Worm (Caenorhabditis elegans) whole organism, L3 larva: ENCODE results near the gene acy-4.

Source experiments
- ZK546.5 ChIP-seq: sonication (generic microtip); optimal IDR thresholded peaks from 2 replicates; lab custom pipeline; 2017; ENCODE audit warnings: missing biosample characterization, missing genetic modification characterization
- aly-2 ChIP-seq: fragments of 150-350 bp; optimal IDR thresholded peaks from 2 replicates; lab custom pipeline; 2014; ENCODE audit warnings: missing biosample characterization, missing genetic modification characterization
- ama-1 ChIP-seq: fragments of 150-350 bp; optimal IDR thresholded peaks from 2 replicates; lab custom pipeline; 2018
- ceh-9 ChIP-seq: sonication (generic microtip); optimal IDR thresholded peaks from 2 replicates; lab custom pipeline; 2018; ENCODE audit warnings: missing biosample characterization, missing genetic modification characterization
- egl-27 ChIP-seq: sonication (generic microtip); optimal IDR thresholded peaks from 4 replicates; lab custom pipeline; 2017; ENCODE audit warnings: missing biosample characterization, missing genetic modification reagents, missing genetic modification characterization
- egl-5 ChIP-seq: fragments of 150-350 bp; optimal IDR thresholded peaks from 2 replicates; lab custom pipeline; 2017; ENCODE audit warnings: missing biosample characterization, missing genetic modification reagents, missing genetic modification characterization, inconsistent platforms
- elt-2 ChIP-seq: sonication (generic microtip); optimal IDR thresholded peaks from 2 replicates; lab custom pipeline; 2016; ENCODE audit warnings: missing genetic modification reagents, mild to moderate bottlenecking, missing genetic modification characterization, missing compliant biosample characterization
- elt-3 ChIP-seq, 3 experiments: fragments of 150-350 bp in 1 of 3; sonication (generic microtip) in 2 of 3; optimal IDR thresholded peaks; 2 replicates in 2 of 3; 4 replicates in 1 of 3; lab custom pipeline; 2014 to 2017; ENCODE audit warnings: missing biosample characterization in 3 of 3, missing genetic modification characterization in 3 of 3
- eor-1 ChIP-seq, 2 experiments: fragments of 150-350 bp; optimal IDR thresholded peaks; 2 replicates each; lab custom pipeline; 2014 to 2018; ENCODE audit warnings: missing biosample characterization in 2 of 2, missing genetic modification characterization in 2 of 2
- fkh-10 ChIP-seq: sonication (generic microtip); optimal IDR thresholded peaks from 2 replicates; lab custom pipeline; 2017; ENCODE audit warnings: missing biosample characterization, missing genetic modification reagents, missing genetic modification characterization
- fos-1 ChIP-seq: fragments of 150-350 bp; optimal IDR thresholded peaks from 2 replicates; lab custom pipeline; 2014; ENCODE audit warnings: missing biosample characterization, missing genetic modification characterization
- hmg-11 ChIP-seq: sonication (generic microtip); optimal IDR thresholded peaks from 2 replicates; lab custom pipeline; 2016; ENCODE audit warnings: missing genetic modification characterization, missing compliant biosample characterization
- jun-1 ChIP-seq: fragments of 150-350 bp; optimal IDR thresholded peaks from 2 replicates; lab custom pipeline; 2014; ENCODE audit warnings: missing biosample characterization, missing genetic modification reagents, missing genetic modification characterization
- lin-15B ChIP-seq: fragments of 150-350 bp; optimal IDR thresholded peaks from 2 replicates; lab custom pipeline; 2014; ENCODE audit warnings: missing biosample characterization, missing genetic modification characterization
- lin-39 ChIP-seq: fragments of 150-350 bp; optimal IDR thresholded peaks from 2 replicates; lab custom pipeline; 2018; ENCODE audit warnings: missing biosample characterization, missing genetic modification reagents, missing genetic modification characterization
- mdl-1 ChIP-seq: fragments of 150-350 bp; optimal IDR thresholded peaks from 2 replicates; lab custom pipeline; 2014; ENCODE audit warnings: missing biosample characterization, missing genetic modification characterization
- mml-1 ChIP-seq: fragments of 150-350 bp; sonication (generic microtip); optimal IDR thresholded peaks from 3 replicates; lab custom pipeline; 2014; ENCODE audit warnings: missing biosample characterization, missing genetic modification characterization
- nfya-1 ChIP-seq: sonication (generic microtip); optimal IDR thresholded peaks from 2 replicates; lab custom pipeline; 2017; ENCODE audit warnings: missing genetic modification characterization, mild to moderate bottlenecking, missing compliant biosample characterization, antibody characterized with exemption, moderate library complexity; ENCODE audit not compliant: insufficient read depth
- nhr-11 ChIP-seq: fragments of 150-350 bp; optimal IDR thresholded peaks from 2 replicates; lab custom pipeline; 2014; ENCODE audit warnings: missing biosample characterization, missing genetic modification characterization
- nhr-12 ChIP-seq: fragments of 150-350 bp; optimal IDR thresholded peaks from 2 replicates; lab custom pipeline; 2014; ENCODE audit warnings: missing biosample characterization, missing genetic modification characterization
- nhr-237 ChIP-seq: fragments of 150-350 bp; optimal IDR thresholded peaks from 2 replicates; lab custom pipeline; 2014; ENCODE audit warnings: missing biosample characterization, missing genetic modification characterization
- nhr-25 ChIP-seq: sonication (generic microtip); optimal IDR thresholded peaks from 2 replicates; lab custom pipeline; 2017; ENCODE audit warnings: missing biosample characterization, missing genetic modification characterization
- nhr-28 ChIP-seq: fragments of 150-350 bp; optimal IDR thresholded peaks from 2 replicates; lab custom pipeline; 2014; ENCODE audit warnings: missing biosample characterization, missing genetic modification characterization
- nhr-43 ChIP-seq: sonication (generic microtip); optimal IDR thresholded peaks from 2 replicates; lab custom pipeline; 2016; ENCODE audit warnings: mild to moderate bottlenecking, missing genetic modification characterization, missing compliant biosample characterization; ENCODE audit not compliant: poor library complexity, severe bottlenecking
- nhr-67 ChIP-seq: fragments of 150-350 bp; optimal IDR thresholded peaks from 2 replicates; lab custom pipeline; 2014; ENCODE audit warnings: missing biosample characterization, missing genetic modification characterization
- nhr-76 ChIP-seq: fragments of 150-350 bp; sonication (generic microtip); optimal IDR thresholded peaks from 5 replicates; lab custom pipeline; 2014; ENCODE audit warnings: missing biosample characterization, missing genetic modification characterization
- nhr-77 ChIP-seq: fragments of 150-350 bp; optimal IDR thresholded peaks from 2 replicates; lab custom pipeline; 2014; ENCODE audit warnings: missing biosample characterization, missing genetic modification characterization
- pha-4 ChIP-seq: fragments of 150-350 bp; optimal IDR thresholded peaks from 2 replicates; lab custom pipeline; 2014; ENCODE audit warnings: missing biosample characterization, missing genetic modification reagents, missing genetic modification characterization
- pqm-1 ChIP-seq: fragments of 150-350 bp; optimal IDR thresholded peaks from 2 replicates; lab custom pipeline; 2017; ENCODE audit warnings: missing biosample characterization, missing genetic modification characterization, inconsistent platforms
- sea-2 ChIP-seq: fragments of 150-350 bp; sonication (generic microtip); optimal IDR thresholded peaks from 4 replicates; lab custom pipeline; 2014; ENCODE audit warnings: missing biosample characterization, missing genetic modification reagents, missing genetic modification characterization
- skn-1 ChIP-seq: fragments of 150-350 bp; optimal IDR thresholded peaks from 2 replicates; lab custom pipeline; 2014; ENCODE audit warnings: missing biosample characterization, missing genetic modification characterization
- snpc-4 ChIP-seq: fragments of 150-350 bp; optimal IDR thresholded peaks from 2 replicates; lab custom pipeline; 2014; ENCODE audit warnings: missing biosample characterization, missing genetic modification characterization
- tbx-2 ChIP-seq: sonication (generic microtip); optimal IDR thresholded peaks from 2 replicates; lab custom pipeline; 2016; ENCODE audit warnings: mild to moderate bottlenecking, missing genetic modification characterization, missing compliant biosample characterization
- zag-1 ChIP-seq: fragments of 150-350 bp; optimal IDR thresholded peaks from 2 replicates; lab custom pipeline; 2014; ENCODE audit warnings: missing biosample characterization, missing genetic modification characterization
- ztf-4 ChIP-seq: fragments of 150-350 bp; optimal IDR thresholded peaks from 2 replicates; lab custom pipeline; 2014; ENCODE audit warnings: missing biosample characterization, missing genetic modification characterization

Gene acy-4

ce11 chrV:5587955-5588354 is 42.7 kb downstream of the acy-4 start:
- TF ChIP-seq lin-15B (tag; lab: Kevin White, UChicago) (no peak), jun-1 (tag; lab: Kevin White, UChicago) (no peak), mdl-1 (tag; lab: Kevin White, UChicago) (no peak), eor-1 (tag; optimal IDR thresholded peaks at IDR 0.05; lab: Kevin White, UChicago) (no peak), nhr-12 (tag; lab: Kevin White, UChicago) (no peak)

- TF ChIP-seq snpc-4 (tag; lab: Kevin White, UChicago), result peak; percentile 96
- TF ChIP-seq hmg-11 (tag; lab: Kevin White, UChicago), result peak; percentile 2
- peak; percentile 41 for TF ChIP-seq nhr-25 (tag; lab: Kevin White, UChicago)
- TF ChIP-seq nhr-12 (tag; lab: Kevin White, UChicago), result no peak
These were observed 43.6 kb downstream of the acy-4 start for ce11 chrV:5587042-5587441.

- TF ChIP-seq pha-4 (no peak), egl-5 (no peak), nhr-12 (tag; lab: Kevin White, UChicago) (no peak), nhr-76 (tag; lab: Kevin White, UChicago) (no peak), elt-2 (no peak)
These were observed 45.9 kb downstream of the acy-4 start, which contains the start of gene CD4.11 for ce11 chrV:5584833-5585232. Gene CD4.11, plus strand, starts transcription at chrV:5585133.

- peak; percentile 29 for TF ChIP-seq lin-15B (tag; lab: Kevin White, UChicago)
- peak; percentile 15 for TF ChIP-seq snpc-4 (tag; lab: Kevin White, UChicago)
- peak; percentile 79 for TF ChIP-seq nfya-1 (tag; lab: Kevin White, UChicago)
- no peak for TF ChIP-seq ztf-4
- TF ChIP-seq nhr-67, result no peak
- TF ChIP-seq egl-27, result no peak
- no peak for TF ChIP-seq nhr-11 (tag; lab: Kevin White, UChicago)
- TF ChIP-seq skn-1 (tag; lab: Kevin White, UChicago), result peak; percentile 72
- TF ChIP-seq pha-4, result peak; percentile 46
- TF ChIP-seq egl-5, result peak; percentile 23
These were observed 46.4 kb downstream of the acy-4 start, which contains the start of gene pas-6 for ce11 chrV:5584293-5584776. Gene pas-6, minus strand, starts transcription at chrV:5584343.

ce11 chrV:5582860-5583259 is 47.8 kb downstream of the acy-4 start:
- peak; percentile 46 for TF ChIP-seq ama-1 (lab: Kevin White, UChicago)
- TF ChIP-seq nhr-77 (tag; lab: Kevin White, UChicago), result no peak
- peak; percentile 9 for TF ChIP-seq nfya-1 (tag; lab: Kevin White, UChicago)
- TF ChIP-seq lin-39 (tag; lab: Kevin White, UChicago), result peak; percentile 71
- no peak for TF ChIP-seq eor-1 (tag; optimal IDR thresholded peaks at IDR 0.05; lab: Kevin White, UChicago)
- TF ChIP-seq ceh-9 (tag; lab: Kevin White, UChicago), result no peak
- TF ChIP-seq jun-1 (tag; lab: Kevin White, UChicago), result no peak

- peak; percentile 48 for TF ChIP-seq nfya-1 (tag; lab: Kevin White, UChicago)
- no peak for TF ChIP-seq eor-1 (tag; optimal IDR thresholded peaks at IDR 0.05; lab: Kevin White, UChicago)
- TF ChIP-seq hmg-11 (tag; lab: Kevin White, UChicago), result peak; percentile 16
- no peak for TF ChIP-seq tbx-2
- no peak for TF ChIP-seq jun-1 (tag; lab: Kevin White, UChicago)
These were observed 48.4 kb downstream of the acy-4 start for ce11 chrV:5582308-5582707.

- TF ChIP-seq aly-2 (tag; lab: Kevin White, UChicago), result no peak
- no peak for TF ChIP-seq sea-2 (GFP tag; lab: Kevin White, UChicago)
- no peak for TF ChIP-seq fos-1 (tag; lab: Kevin White, UChicago)
- no peak for TF ChIP-seq nhr-28 (tag; lab: Kevin White, UChicago)
- no peak for TF ChIP-seq ZK546.5 (tag; lab: Kevin White, UChicago)
- no peak for TF ChIP-seq zag-1 (tag; lab: Kevin White, UChicago)
- TF ChIP-seq nhr-43 (tag; lab: Kevin White, UChicago), result no peak
- TF ChIP-seq egl-5, result no peak
- TF ChIP-seq nhr-237, result no peak
- no peak for TF ChIP-seq skn-1 (tag; lab: Kevin White, UChicago)
- no peak for TF ChIP-seq mml-1 (tag; lab: Kevin White, UChicago)
- TF ChIP-seq elt-3 (tag; optimal IDR thresholded peaks at IDR 0.05; lab: Kevin White, UChicago), result no peak
- TF ChIP-seq fkh-10 (GFP tag; lab: Kevin White, UChicago), result no peak
- no peak for TF ChIP-seq mdl-1 (tag; lab: Kevin White, UChicago)
- TF ChIP-seq tbx-2, result no peak
- no peak for TF ChIP-seq pqm-1 (tag; lab: Kevin White, UChicago)
These were observed 49.4 kb downstream of the acy-4 start, which contains the start of gene klc-2 for ce11 chrV:5581312-5581711. Gene klc-2, minus strand, starts transcription at chrV:5581412.
